Fruit fly (Drosophila melanogaster) whole organism, wandering third instar larva: ENCODE measurements around the gene CG14810.
A peak's percentile ranks its signal among the peaks of the same experiment; 100 is the strongest.

Experiments
- Abd-B ChIP-seq: fragments of >200 bp; optimal IDR thresholded peaks from 2 replicates; lab custom pipeline; 2017; ENCODE audit warnings: missing biosample characterization, missing genetic modification characterization
- CG32264 ChIP-seq: fragments of 200-800 bp; sonication (Bioruptor generic); optimal IDR thresholded peaks from 2 replicates; lab custom pipeline; 2016; ENCODE audit warnings: missing biosample characterization, missing genetic modification characterization
- CG9705 ChIP-seq: fragments of 200-800 bp; sonication (Bioruptor generic); optimal IDR thresholded peaks from 2 replicates; lab custom pipeline; 2018; ENCODE audit warnings: missing biosample characterization, mild to moderate bottlenecking, missing genetic modification characterization
- CrebA ChIP-seq: fragments of 200-800 bp; sonication (Bioruptor generic); optimal IDR thresholded peaks from 2 replicates; lab custom pipeline; 2016; ENCODE audit warnings: missing biosample characterization, mild to moderate bottlenecking, missing genetic modification characterization, borderline replicate concordance
- Dfd ChIP-seq: fragments of >200 bp; optimal IDR thresholded peaks from 2 replicates; lab custom pipeline; 2017; ENCODE audit warnings: missing biosample characterization, missing genetic modification characterization
- Dif ChIP-seq: fragments of 200-275, 200-300 bp; sonication (Bioruptor generic); optimal IDR thresholded peaks from 2 replicates; lab custom pipeline; 2018; ENCODE audit warnings: missing biosample characterization, missing genetic modification characterization; ENCODE audit not compliant: partially characterized antibody
- GATAd ChIP-seq: sonication (Bioruptor generic); optimal IDR thresholded peaks from 2 replicates; lab custom pipeline; 2016; ENCODE audit warnings: missing biosample characterization, missing genetic modification characterization
- HLH106 ChIP-seq: fragments of 200-800 bp; optimal IDR thresholded peaks from 3 replicates; lab custom pipeline; 2019; ENCODE audit warnings: missing biosample characterization, mild to moderate bottlenecking, missing genetic modification characterization, moderate library complexity
- Hnf4 ChIP-seq: fragments of 200-800 bp; sonication (Bioruptor generic); optimal IDR thresholded peaks from 2 replicates; lab custom pipeline; 2016; ENCODE audit warnings: missing biosample characterization, mild to moderate bottlenecking, missing genetic modification characterization
- Hr78 ChIP-seq: fragments of >200 bp; optimal IDR thresholded peaks from 2 replicates; lab custom pipeline; 2017; ENCODE audit warnings: missing biosample characterization, missing genetic modification characterization
- Hr83 ChIP-seq: fragments of 200-300 bp; sonication (Bioruptor generic); optimal IDR thresholded peaks from 2 replicates; lab custom pipeline; 2016; ENCODE audit warnings: missing biosample characterization, mild to moderate bottlenecking, missing genetic modification characterization, moderate library complexity; ENCODE audit not compliant: poor library complexity, severe bottlenecking
- Jra ChIP-seq: sonication (Bioruptor generic); optimal IDR thresholded peaks from 2 replicates; lab custom pipeline; 2016; ENCODE audit warnings: missing biosample characterization, missing genetic modification characterization
- Mio ChIP-seq: sonication (Bioruptor generic); optimal IDR thresholded peaks from 2 replicates; lab custom pipeline; 2016; ENCODE audit warnings: missing biosample characterization, missing genetic modification characterization
- Myc ChIP-seq: fragments of >200 bp; optimal IDR thresholded peaks from 2 replicates; lab custom pipeline; 2017
- N ChIP-seq: fragments of >200 bp; optimal IDR thresholded peaks from 2 replicates; lab custom pipeline; 2018; ENCODE audit warnings: missing biosample characterization, missing external identifiers, missing genetic modification characterization
- OdsH ChIP-seq: fragments of 200-800 bp; sonication (Bioruptor generic); optimal IDR thresholded peaks from 2 replicates; lab custom pipeline; 2016; ENCODE audit warnings: missing biosample characterization, mild to moderate bottlenecking, missing genetic modification characterization
- Rel ChIP-seq, 2 experiments: fragments of 200-800 bp; sonication (Bioruptor generic) in 1 of 2; optimal IDR thresholded peaks; 2 replicates in 1 of 2; 3 replicates in 1 of 2; lab custom pipeline; 2016 to 2019; ENCODE audit warnings: mild to moderate bottlenecking in 2 of 2, missing biosample characterization in 2 of 2, missing genetic modification characterization in 2 of 2, moderate library complexity in 1 of 2
- Sp1 ChIP-seq: fragments of 200-800 bp; sonication (Bioruptor generic); optimal IDR thresholded peaks from 3 replicates; lab custom pipeline; 2019; ENCODE audit warnings: missing biosample characterization, mild to moderate bottlenecking, missing genetic modification characterization, moderate library complexity
- Vsx2 ChIP-seq: fragments of 200-300, 225-300 bp; sonication (Bioruptor generic); optimal IDR thresholded peaks from 2 replicates; lab custom pipeline; 2018; ENCODE audit warnings: missing biosample characterization, missing genetic modification characterization; ENCODE audit not compliant: partially characterized antibody
- br ChIP-seq: fragments of 200-800 bp; sonication (Bioruptor generic); optimal IDR thresholded peaks from 2 replicates; lab custom pipeline; 2016; ENCODE audit warnings: missing biosample characterization, missing genetic modification characterization
- brk ChIP-seq: fragments of 200-800 bp; sonication (Bioruptor generic); optimal IDR thresholded peaks from 2 replicates; lab custom pipeline; 2016; ENCODE audit warnings: missing biosample characterization, mild to moderate bottlenecking, missing genetic modification characterization
- dl ChIP-seq, 2 experiments: fragments of 175-275, 200-275 bp in 1 of 2; fragments of 200-275 bp in 1 of 2; sonication (Bioruptor generic); optimal IDR thresholded peaks; lab custom pipeline; 2018; ENCODE audit warnings: mild to moderate bottlenecking in 2 of 2, missing biosample characterization in 2 of 2, missing genetic modification characterization in 2 of 2, moderate library complexity in 2 of 2; ENCODE audit not compliant: partially characterized antibody in 2 of 2, insufficient read depth in 1 of 2
- dmrt93B ChIP-seq: fragments of 200-800 bp; sonication (Bioruptor generic); optimal IDR thresholded peaks from 2 replicates; lab custom pipeline; 2018; ENCODE audit warnings: missing biosample characterization, mild to moderate bottlenecking, missing genetic modification characterization
- dsf ChIP-seq: sonication (Bioruptor generic); optimal IDR thresholded peaks from 2 replicates; lab custom pipeline; 2016; ENCODE audit warnings: missing biosample characterization, missing genetic modification characterization, borderline replicate concordance
- ey ChIP-seq: fragments of 200-800 bp; sonication (Bioruptor generic); optimal IDR thresholded peaks from 2 replicates; lab custom pipeline; 2016; ENCODE audit warnings: missing biosample characterization, missing genetic modification characterization
- foxo ChIP-seq, 2 experiments: fragments of 200-800 bp; sonication (Bioruptor generic); optimal IDR thresholded peaks; 2 replicates in 1 of 2; 3 replicates in 1 of 2; lab custom pipeline; 2016 to 2017; ENCODE audit warnings: missing biosample characterization in 2 of 2, missing genetic modification characterization in 2 of 2
- fru ChIP-seq: fragments of 200-800 bp; sonication (Bioruptor generic); optimal IDR thresholded peaks from 3 replicates; lab custom pipeline; 2016; ENCODE audit warnings: missing biosample characterization, mild to moderate bottlenecking, missing genetic modification characterization
- h ChIP-seq: fragments of 200-800 bp; sonication (Bioruptor generic); optimal IDR thresholded peaks from 3 replicates; lab custom pipeline; 2016; ENCODE audit warnings: missing biosample characterization, mild to moderate bottlenecking, missing genetic modification characterization
- jim ChIP-seq: fragments of 175-275, 200-325 bp; sonication (Bioruptor generic); optimal IDR thresholded peaks from 2 replicates; lab custom pipeline; 2016; ENCODE audit warnings: missing biosample characterization, mild to moderate bottlenecking, missing genetic modification characterization
- lola ChIP-seq: fragments of >200 bp; optimal IDR thresholded peaks from 2 replicates; lab custom pipeline; 2017; ENCODE audit warnings: missing biosample characterization, missing genetic modification characterization
- pan ChIP-seq: fragments of >200 bp; optimal IDR thresholded peaks from 2 replicates; lab custom pipeline; 2017
- psq ChIP-seq: fragments of 200-800 bp; sonication (Bioruptor generic); optimal IDR thresholded peaks from 3 replicates; lab custom pipeline; 2017; ENCODE audit warnings: missing biosample characterization, mild to moderate bottlenecking, missing genetic modification characterization, moderate library complexity
- rgr ChIP-seq: fragments of 200-800 bp; sonication (Bioruptor generic); optimal IDR thresholded peaks from 3 replicates; lab custom pipeline; 2016; ENCODE audit warnings: missing biosample characterization, mild to moderate bottlenecking, missing genetic modification characterization
- sage ChIP-seq: fragments of 200-800 bp; sonication (Bioruptor generic); optimal IDR thresholded peaks from 2 replicates; lab custom pipeline; 2016; ENCODE audit warnings: missing biosample characterization, mild to moderate bottlenecking, missing genetic modification characterization
- sv ChIP-seq: fragments of 200-800 bp; sonication (Bioruptor generic); optimal IDR thresholded peaks from 3 replicates; lab custom pipeline; 2016; ENCODE audit warnings: missing biosample characterization, missing genetic modification characterization
- tai ChIP-seq: sonication (Bioruptor generic); optimal IDR thresholded peaks from 2 replicates; lab custom pipeline; 2016; ENCODE audit warnings: missing biosample characterization, missing genetic modification characterization
- usp ChIP-seq: fragments of >200 bp; optimal IDR thresholded peaks from 2 replicates; lab custom pipeline; 2017; ENCODE audit warnings: missing biosample characterization, missing genetic modification characterization
- woc ChIP-seq: sonication (Bioruptor generic); optimal IDR thresholded peaks from 2 replicates; lab custom pipeline; 2016; ENCODE audit warnings: missing biosample characterization, mild to moderate bottlenecking, missing genetic modification characterization

CG14810 gene

dm6 chrX:1858867-1859266 is 38.7 kb upstream of the CG14810 start, which contains the start of gene Lamtor5:
Lamtor5 (minus strand) TSS chrX:1858971.
- TF ChIP-seq GATAd (GFP tag; lab: Kevin White, UChicago) = no peak
- TF ChIP-seq usp (GFP tag; lab: Kevin White, UChicago) = no peak
- TF ChIP-seq Myc = no peak
- no peak for TF ChIP-seq Vsx2 (GFP tag; lab: Kevin White, UChicago)
- no peak for TF ChIP-seq jim (GFP tag; lab: Kevin White, UChicago)
- TF ChIP-seq sage (GFP tag; lab: Kevin White, UChicago) = no peak
- peak; percentile 54 for TF ChIP-seq fru (GFP tag; lab: Kevin White, UChicago)
- TF ChIP-seq Sp1 (GFP tag; lab: Kevin White, UChicago) = peak; percentile 51
- peak; percentile 19 for TF ChIP-seq br (GFP tag; lab: Kevin White, UChicago)
- TF ChIP-seq h (GFP tag; lab: Kevin White, UChicago) = peak; percentile 54
- TF ChIP-seq Rel (GFP tag; optimal IDR thresholded peaks at IDR 0.05; lab: Kevin White, UChicago) = no peak
- TF ChIP-seq Rel (tag; optimal IDR thresholded peaks at IDR 0.05; lab: Kevin White, UChicago) = peak; percentile 43
- peak; percentile 57 for TF ChIP-seq HLH106 (tag; lab: Kevin White, UChicago)
- TF ChIP-seq Jra = peak; percentile 34
- no peak for TF ChIP-seq dsf (GFP tag; lab: Kevin White, UChicago)
- TF ChIP-seq Mio (GFP tag; lab: Kevin White, UChicago) = no peak
- no peak for TF ChIP-seq OdsH (GFP tag; lab: Kevin White, UChicago)
- peak; percentile 39 for TF ChIP-seq rgr
- TF ChIP-seq Abd-B (GFP tag; lab: Kevin White, UChicago) = no peak
- no peak for TF ChIP-seq CG32264 (GFP tag; lab: Kevin White, UChicago)
- peak; percentile 1 for TF ChIP-seq Hr83 (GFP tag; lab: Kevin White, UChicago)
- TF ChIP-seq woc (GFP tag; lab: Kevin White, UChicago) = peak; percentile 68
- TF ChIP-seq foxo (GFP tag; optimal IDR thresholded peaks at IDR 0.05; lab: Kevin White, UChicago) = peak in 1 of 2 experiments; percentile 50
- TF ChIP-seq Hnf4 (GFP tag; lab: Kevin White, UChicago) = peak; percentile 58
- TF ChIP-seq lola (GFP tag; lab: Kevin White, UChicago) = no peak
- no peak for TF ChIP-seq N
- no peak for TF ChIP-seq Hr78
- no peak for TF ChIP-seq sv (GFP tag; lab: Kevin White, UChicago)
- no peak for TF ChIP-seq dmrt93B (GFP tag; lab: Kevin White, UChicago)
- no peak for TF ChIP-seq Dfd
- TF ChIP-seq brk = no peak
- TF ChIP-seq Dif = no peak
- no peak for TF ChIP-seq pan (lab: Kevin White, UChicago)
- no peak for TF ChIP-seq tai (GFP tag; lab: Kevin White, UChicago)
- no peak for TF ChIP-seq CrebA (GFP tag; lab: Kevin White, UChicago)
- peak; percentile 35 for TF ChIP-seq ey
- peak; percentile 36 for TF ChIP-seq psq (GFP tag; lab: Kevin White, UChicago)
- TF ChIP-seq dl (GFP tag; optimal IDR thresholded peaks at IDR 0.05; lab: Kevin White, UChicago; ENCODE audit: insufficient read depth in 1 of 2, partially characterized antibody in 2 of 2) = no peak
- TF ChIP-seq CG9705 = no peak

dm6 chrX:1856605-1857004 is 36.5 kb upstream of the CG14810 start:
- TF ChIP-seq br (GFP tag; lab: Kevin White, UChicago) = no peak
- TF ChIP-seq jim (GFP tag; lab: Kevin White, UChicago) = no peak
- TF ChIP-seq CrebA (GFP tag; lab: Kevin White, UChicago) = no peak
- no peak for TF ChIP-seq Mio (GFP tag; lab: Kevin White, UChicago)
- TF ChIP-seq, all 38 proteins: peak for 0

- TF ChIP-seq Rel (GFP tag; optimal IDR thresholded peaks at IDR 0.05; lab: Kevin White, UChicago) (no peak), Rel (tag; optimal IDR thresholded peaks at IDR 0.05; lab: Kevin White, UChicago) (peak; percentile 60), ey (no peak), Mio (GFP tag; lab: Kevin White, UChicago) (no peak)
These were observed 34.7 kb upstream of the CG14810 start for dm6 chrX:1854873-1855272.
